Fruit fly (Drosophila melanogaster) whole organism, embryonic: ENCODE data around the gene fzo.

Experiments used
- Aef1 ChIP-seq: fragments of 200-800 bp; sonication (Bioruptor generic); IDR thresholded peaks from 3 replicates; pipeline ENCODE4 v1.3.6; 2022; ENCODE audit warnings: missing biosample characterization, missing genetic modification characterization
- B-H2 ChIP-seq: fragments of 200-800 bp; sonication (Bioruptor generic); optimal IDR thresholded peaks from 2 replicates; lab custom pipeline; 2018; ENCODE audit warnings: missing biosample characterization, mild to moderate bottlenecking, missing genetic modification characterization
- CG1233 ChIP-seq: fragments of 200-800 bp; sonication (Bioruptor generic); optimal IDR thresholded peaks from 4 replicates; lab custom pipeline; 2018; ENCODE audit warnings: missing biosample characterization, mild to moderate bottlenecking, missing genetic modification characterization
- CG12659 ChIP-seq: fragments of 200-800 bp; sonication (Bioruptor generic); optimal IDR thresholded peaks from 3 replicates; lab custom pipeline; 2017; ENCODE audit warnings: mild to moderate bottlenecking, missing biosample characterization, missing genetic modification reagents, missing genetic modification characterization
- CG12744 ChIP-seq: fragments of 200-800 bp; sonication (Bioruptor generic); optimal IDR thresholded peaks from 2 replicates; lab custom pipeline; 2016; ENCODE audit warnings: missing biosample characterization, missing genetic modification characterization
- CG13775 ChIP-seq: fragments of 200-800 bp; sonication (Bioruptor generic); optimal IDR thresholded peaks from 3 replicates; lab custom pipeline; 2017; ENCODE audit warnings: missing biosample characterization, mild to moderate bottlenecking, missing genetic modification characterization
- CG14667 ChIP-seq: fragments of 200-800 bp; sonication (Bioruptor generic); IDR thresholded peaks from 2 replicates; pipeline ENCODE4 v1.3.6; 2022; ENCODE audit warnings: missing biosample characterization, missing genetic modification characterization
- CG15073 ChIP-seq: fragments of 200-800 bp; sonication (Bioruptor generic); optimal IDR thresholded peaks from 2 replicates; lab custom pipeline; 2016; ENCODE audit warnings: missing biosample characterization, missing genetic modification characterization
- CG15601 ChIP-seq: fragments of 200-800 bp; sonication (Bioruptor generic); optimal IDR thresholded peaks from 3 replicates; lab custom pipeline; 2019; ENCODE audit warnings: missing biosample characterization, mild to moderate bottlenecking, missing genetic modification characterization, moderate library complexity
- CG17359 ChIP-seq: fragments of 200-800 bp; sonication (Bioruptor generic); optimal IDR thresholded peaks from 3 replicates; lab custom pipeline; 2018; ENCODE audit warnings: missing biosample characterization, mild to moderate bottlenecking, missing genetic modification characterization, moderate library complexity
- CG17385 ChIP-seq: fragments of 200-800 bp; sonication (Bioruptor generic); optimal IDR thresholded peaks from 3 replicates; lab custom pipeline; 2018; ENCODE audit warnings: missing biosample characterization, mild to moderate bottlenecking, missing genetic modification characterization
- CG17802 ChIP-seq: fragments of 200-800 bp; sonication (Bioruptor generic); optimal IDR thresholded peaks from 2 replicates; lab custom pipeline; 2018; ENCODE audit warnings: missing biosample characterization, mild to moderate bottlenecking, missing genetic modification characterization, moderate library complexity
- CG31224 ChIP-seq: fragments of 200-800 bp; sonication (Bioruptor generic); IDR thresholded peaks from 2 replicates; pipeline ENCODE4 v1.3.6; 2022; ENCODE audit warnings: missing biosample characterization, missing genetic modification characterization
- CG42726 ChIP-seq: fragments of 200-800 bp; sonication (Bioruptor generic); IDR thresholded peaks from 2 replicates; pipeline ENCODE4 v1.3.6; 2022; ENCODE audit warnings: missing biosample characterization, missing genetic modification characterization; ENCODE audit not compliant: partially characterized antibody
- CG4282 ChIP-seq: fragments of 200-800 bp; sonication (Bioruptor generic); optimal IDR thresholded peaks from 2 replicates; lab custom pipeline; 2016; ENCODE audit warnings: missing biosample characterization, missing genetic modification characterization
- CG6272 ChIP-seq: fragments of 200-800 bp; sonication (Bioruptor generic); IDR thresholded peaks from 2 replicates; pipeline ENCODE4 v1.3.6; 2022; ENCODE audit warnings: missing biosample characterization, missing genetic modification characterization
- CG6765 ChIP-seq: fragments of 200-800 bp; sonication (Bioruptor generic); optimal IDR thresholded peaks from 3 replicates; lab custom pipeline; 2017; ENCODE audit warnings: missing biosample characterization, mild to moderate bottlenecking, missing genetic modification characterization
- CG7745 ChIP-seq: fragments of 200-800 bp; sonication (Bioruptor generic); optimal IDR thresholded peaks from 2 replicates; lab custom pipeline; 2018; ENCODE audit warnings: missing biosample characterization, mild to moderate bottlenecking, missing genetic modification characterization, moderate library complexity
- CG8359 ChIP-seq: fragments of 200-800 bp; sonication (Bioruptor generic); optimal IDR thresholded peaks from 2 replicates; lab custom pipeline; 2017; ENCODE audit warnings: missing biosample characterization, mild to moderate bottlenecking, missing genetic modification characterization, borderline replicate concordance
- CG8478 ChIP-seq: fragments of >200 bp; optimal IDR thresholded peaks from 2 replicates; lab custom pipeline; 2018
- CG9437 ChIP-seq: fragments of 200-800 bp; sonication (Bioruptor generic); optimal IDR thresholded peaks from 2 replicates; lab custom pipeline; 2018; ENCODE audit warnings: missing biosample characterization, mild to moderate bottlenecking, missing genetic modification characterization
- CG9727 ChIP-seq: fragments of 200-800 bp; sonication (Bioruptor generic); optimal IDR thresholded peaks from 3 replicates; lab custom pipeline; 2017; ENCODE audit warnings: missing biosample characterization, mild to moderate bottlenecking, missing genetic modification characterization
- Dek ChIP-seq: fragments of 200-800 bp; sonication (Bioruptor generic); optimal IDR thresholded peaks from 3 replicates; lab custom pipeline; 2019; ENCODE audit warnings: missing biosample characterization, mild to moderate bottlenecking, missing genetic modification characterization, moderate library complexity
- Dfd ChIP-seq, 2 experiments: fragments of >200 bp; optimal IDR thresholded peaks; 2 replicates each; lab custom pipeline; 2017; ENCODE audit warnings: missing biosample characterization in 2 of 2, missing genetic modification characterization in 2 of 2
- Dip2 ChIP-seq: fragments of 200-800 bp; sonication (Bioruptor generic); IDR thresholded peaks from 2 replicates; pipeline ENCODE4 v1.3.6; 2022; ENCODE audit warnings: missing biosample characterization, missing genetic modification characterization
- H15 ChIP-seq: fragments of 200-800 bp; sonication (Bioruptor generic); IDR thresholded peaks from 3 replicates; pipeline ENCODE4 v1.3.6; 2022; ENCODE audit warnings: missing biosample characterization, missing genetic modification characterization
- HLHmδ ChIP-seq: fragments of 200-800 bp; sonication (Bioruptor generic); optimal IDR thresholded peaks from 2 replicates; lab custom pipeline; 2018; ENCODE audit warnings: missing biosample characterization, mild to moderate bottlenecking, missing genetic modification characterization, moderate library complexity
- Hey ChIP-seq: fragments of 200-800 bp; sonication (Bioruptor generic); optimal IDR thresholded peaks from 3 replicates; lab custom pipeline; 2018; ENCODE audit warnings: missing biosample characterization, mild to moderate bottlenecking, missing genetic modification characterization
- Meics ChIP-seq: fragments of 200-800 bp; sonication (Bioruptor generic); optimal IDR thresholded peaks from 2 replicates; lab custom pipeline; 2017; ENCODE audit warnings: missing biosample characterization, mild to moderate bottlenecking, missing genetic modification characterization
- NC2α ChIP-seq: fragments of 200-800 bp; sonication (Bioruptor generic); optimal IDR thresholded peaks from 2 replicates; lab custom pipeline; 2016; ENCODE audit warnings: missing biosample characterization, missing genetic modification characterization
- Ravus ChIP-seq: fragments of 200-800 bp; sonication (Bioruptor generic); IDR thresholded peaks from 2 replicates; pipeline ENCODE4 v1.3.6; 2022; ENCODE audit warnings: missing biosample characterization, missing genetic modification characterization
- Six4 ChIP-seq: fragments of 200-800 bp; sonication (Bioruptor generic); optimal IDR thresholded peaks from 2 replicates; lab custom pipeline; 2016; ENCODE audit warnings: missing biosample characterization, missing genetic modification characterization
- Sox102F ChIP-seq: fragments of 200-800 bp; sonication (Bioruptor generic); optimal IDR thresholded peaks from 2 replicates; lab custom pipeline; 2018; ENCODE audit warnings: missing biosample characterization, mild to moderate bottlenecking, missing genetic modification characterization, moderate library complexity
- Taf1 ChIP-seq: fragments of 200-800 bp; sonication (Bioruptor generic); IDR thresholded peaks from 2 replicates; pipeline ENCODE4 v1.3.6; 2022; ENCODE audit warnings: missing biosample characterization, missing genetic modification characterization
- Xrp1 ChIP-seq: fragments of 200-800 bp; sonication (Bioruptor generic); IDR thresholded peaks from 2 replicates; pipeline ENCODE4 v1.3.6; 2022; ENCODE audit warnings: missing biosample characterization, missing genetic modification characterization
- abd-A ChIP-seq: fragments of 200-800 bp; sonication (Bioruptor generic); optimal IDR thresholded peaks from 3 replicates; lab custom pipeline; 2019; ENCODE audit warnings: missing biosample characterization, mild to moderate bottlenecking, missing genetic modification characterization, moderate library complexity
- amos ChIP-seq: fragments of 200-800 bp; sonication (Bioruptor generic); IDR thresholded peaks from 2 replicates; pipeline ENCODE4 v1.3.6; 2022; ENCODE audit warnings: missing biosample characterization, missing genetic modification characterization; ENCODE audit not compliant: partially characterized antibody
- bab2 ChIP-seq: fragments of 200-800 bp; sonication (Bioruptor generic); optimal IDR thresholded peaks from 2 replicates; lab custom pipeline; 2016; ENCODE audit warnings: missing biosample characterization, missing genetic modification characterization
- emc ChIP-seq: fragments of 200-800 bp; sonication (Bioruptor generic); optimal IDR thresholded peaks from 2 replicates; lab custom pipeline; 2016; ENCODE audit warnings: missing biosample characterization, missing genetic modification characterization
- gce ChIP-seq: fragments of 200-800 bp; sonication (Bioruptor generic); IDR thresholded peaks from 3 replicates; pipeline ENCODE4 v1.3.6; 2022; ENCODE audit warnings: missing biosample characterization, missing genetic modification characterization
- gro ChIP-seq: fragments of 200-800 bp; sonication (Bioruptor generic); optimal IDR thresholded peaks from 2 replicates; lab custom pipeline; 2016; ENCODE audit warnings: missing biosample characterization, missing genetic modification characterization
- insv ChIP-seq, 2 experiments: fragments of 200-800 bp; sonication (Bioruptor generic); optimal IDR thresholded peaks; 3 replicates each; lab custom pipeline; 2016 to 2018; ENCODE audit warnings: missing biosample characterization in 2 of 2, missing genetic modification characterization in 2 of 2
- jigr1 ChIP-seq: fragments of 200-800 bp; sonication (Bioruptor generic); IDR thresholded peaks from 3 replicates; pipeline ENCODE4 v1.3.6; 2022; ENCODE audit warnings: missing biosample characterization, missing genetic modification characterization
- lmd ChIP-seq: fragments of 200-800 bp; sonication (Bioruptor generic); IDR thresholded peaks from 2 replicates; pipeline ENCODE4 v1.3.6; 2022; ENCODE audit warnings: missing biosample characterization, missing genetic modification characterization
- nau ChIP-seq: fragments of 200-800 bp; sonication (Bioruptor generic); optimal IDR thresholded peaks from 3 replicates; lab custom pipeline; 2017; ENCODE audit warnings: missing biosample characterization, mild to moderate bottlenecking, missing genetic modification characterization, missing genetic modification reagents
- org-1 ChIP-seq: fragments of 200-800 bp; sonication (Bioruptor generic); optimal IDR thresholded peaks from 2 replicates; lab custom pipeline; 2017; ENCODE audit warnings: missing biosample characterization, missing genetic modification characterization
- repo ChIP-seq: fragments of 200-800 bp; sonication (Bioruptor generic); optimal IDR thresholded peaks from 2 replicates; lab custom pipeline; 2016; ENCODE audit warnings: missing biosample characterization, missing genetic modification characterization
- sens-2 ChIP-seq: fragments of 200-800 bp; sonication (Bioruptor generic); IDR thresholded peaks from 2 replicates; pipeline ENCODE4 v1.3.6; 2022; ENCODE audit warnings: missing biosample characterization, missing genetic modification characterization
- sqz ChIP-seq: fragments of 200-800 bp; sonication (Bioruptor generic); optimal IDR thresholded peaks from 3 replicates; lab custom pipeline; 2018; ENCODE audit warnings: missing biosample characterization, mild to moderate bottlenecking, missing genetic modification characterization
- trh ChIP-seq: fragments of 200-800 bp; sonication (Bioruptor generic); optimal IDR thresholded peaks from 2 replicates; lab custom pipeline; 2016; ENCODE audit warnings: missing biosample characterization, missing genetic modification characterization
- vfl ChIP-seq: fragments of 200-800 bp; sonication (Bioruptor generic); optimal IDR thresholded peaks from 2 replicates; lab custom pipeline; 2016; ENCODE audit warnings: missing biosample characterization, missing genetic modification characterization
- zfh2 ChIP-seq: fragments of 200-800 bp; sonication (Bioruptor generic); optimal IDR thresholded peaks from 2 replicates; lab custom pipeline; 2016; ENCODE audit warnings: missing biosample characterization, missing genetic modification characterization

Gene fzo

dm6 chr3R:23174739-23175138, 29.1 kb downstream of the fzo start (continued):
- TF ChIP-seq sens-2 (GFP tag; lab: Robert Waterston, UW) (0 out of 2 replicates have a peak, but pooled peaks have one; percentile 23), CG12744 (GFP tag; lab: Kevin White, UChicago) (no peak), nau (GFP tag; lab: Kevin White, UChicago) (no peak), insv (GFP tag; optimal IDR thresholded peaks at IDR 0.05; lab: Kevin White, UChicago) (no peak), CG8478 (lab: Kevin White, UChicago) (no peak), CG13775 (GFP tag; lab: Kevin White, UChicago) (no peak), CG17802 (tag; lab: Kevin White, UChicago) (no peak), trh (GFP tag; lab: Kevin White, UChicago) (no peak), repo (GFP tag; lab: Kevin White, UChicago) (no peak), Xrp1 (GFP tag; lab: Robert Waterston, UW) (no peak), Dek (no peak), CG9437 (GFP tag; lab: Kevin White, UChicago) (peak; percentile 18), emc (GFP tag; lab: Kevin White, UChicago) (no peak), CG6272 (GFP tag; lab: Robert Waterston, UW) (no peak), org-1 (GFP tag; lab: Kevin White, UChicago) (no peak), gro (no peak), abd-A (tag; lab: Kevin White, UChicago) (no peak), sqz (GFP tag; lab: Kevin White, UChicago) (no peak), bab2 (GFP tag; lab: Kevin White, UChicago) (peak; percentile 47), Hey (tag; lab: Kevin White, UChicago) (no peak), Taf1 (GFP tag; lab: Robert Waterston, UW) (no peak), zfh2 (GFP tag; lab: Kevin White, UChicago) (no peak), Meics (no peak), CG17359 (peak; percentile 64), CG31224 (no peak), Ravus (GFP tag; lab: Robert Waterston, UW) (no peak), lmd (GFP tag; lab: Robert Waterston, UW) (no peak), Sox102F (peak; percentile 80), CG15601 (tag; lab: Kevin White, UChicago) (peak; percentile 13), CG1233 (GFP tag; lab: Kevin White, UChicago) (peak; percentile 52), CG12659 (GFP tag; lab: Kevin White, UChicago) (peak; percentile 23), CG9727 (no peak), CG15073 (no peak), CG4282 (GFP tag; lab: Kevin White, UChicago) (no peak), Aef1 (GFP tag; lab: Robert Waterston, UW) (peak; percentile 36; the same call in 1 of the 3 replicates), jigr1 (GFP tag; lab: Robert Waterston, UW) (no peak), B-H2 (GFP tag; lab: Kevin White, UChicago) (no peak), NC2α (GFP tag; lab: Kevin White, UChicago) (no peak), HLHmδ (GFP tag; lab: Kevin White, UChicago) (no peak), CG6765 (GFP tag; lab: Kevin White, UChicago) (no peak), vfl (no peak), CG42726 (GFP tag; lab: Robert Waterston, UW) (no peak), CG7745 (tag; lab: Kevin White, UChicago) (no peak), CG17385 (peak; percentile 46), amos (GFP tag; lab: Robert Waterston, UW) (no peak), Six4 (GFP tag; lab: Kevin White, UChicago) (no peak), gce (no peak), CG14667 (GFP tag; lab: Robert Waterston, UW) (no peak), CG8359 (GFP tag; lab: Kevin White, UChicago) (peak; percentile 8), Dfd (GFP tag; optimal IDR thresholded peaks at IDR 0.05; lab: Kevin White, UChicago) (no peak), H15 (GFP tag; lab: Robert Waterston, UW) (no peak), Dip2 (GFP tag; lab: Robert Waterston, UW) (no peak)
